Worm (Caenorhabditis elegans): ENCODE measurements around the gene F19B10.4.

DNA sequence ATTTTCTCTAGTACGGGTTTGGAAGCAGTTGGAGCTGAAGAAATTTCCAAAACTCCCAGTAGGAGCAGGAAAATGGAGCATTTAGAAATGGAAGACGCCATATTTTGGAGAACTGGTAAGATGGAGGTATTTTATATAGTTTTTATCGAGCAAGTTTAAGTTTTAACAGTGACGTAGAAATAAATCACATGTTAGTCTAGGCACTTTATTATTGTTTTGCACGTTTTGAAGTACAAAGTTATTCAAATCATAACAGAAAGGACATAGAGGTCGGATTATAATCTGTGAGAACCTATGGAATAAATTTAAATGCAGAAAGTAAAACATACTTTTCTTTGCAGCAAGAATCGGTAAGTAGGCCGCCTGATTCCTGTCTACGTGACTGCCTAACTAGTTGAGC, 3.9 kb downstream of the F19B10.4 start, which contains the start of gene F19B10.6:
- TF ChIP-seq T22C8.4 (GFP tag; IDR thresholded peaks at IDR 0.05): no peak
- no peak for TF ChIP-seq klf-2 (GFP tag; conservative IDR thresholded peaks at IDR 0.05)
- no peak for TF ChIP-seq cog-1 (tag; optimal IDR thresholded peaks at IDR 0.05)
- TF ChIP-seq ztf-29 (GFP tag; IDR thresholded peaks at IDR 0.05): no peak
- TF ChIP-seq tab-1 (GFP tag; IDR thresholded peaks at IDR 0.05): no peak
- no peak for TF ChIP-seq ztf-23 (GFP tag; IDR thresholded peaks at IDR 0.05)

Measured in whole organism, midembryonic.